Worm (Caenorhabditis elegans): Measurements from ENCODE around the gene T07C4.3.

The T07C4.3 gene

ce11 chrIII:10318755-10319154 lies 33.2 kb upstream of the T07C4.3 start, which contains the start of gene unc-69:
unc-69 (plus strand) TSS chrIII:10318939.
- TF ChIP-seq hlh-17 (GFP tag; optimal IDR thresholded peaks at IDR 0.05; ENCODE audit: borderline replicate concordance): no peak
- no peak for TF ChIP-seq nhr-90 (tag; optimal IDR thresholded peaks at IDR 0.05; ENCODE audit: poor library complexity)
- TF ChIP-seq hlh-4 (tag; optimal IDR thresholded peaks at IDR 0.05): no peak
- no peak for TF ChIP-seq aly-2 (tag; optimal IDR thresholded peaks at IDR 0.05)
- peak; percentile 48 for TF ChIP-seq dsc-1 (tag; optimal IDR thresholded peaks at IDR 0.05)
- TF ChIP-seq nhr-71 (tag; optimal IDR thresholded peaks at IDR 0.05): peak; percentile 70
- TF ChIP-seq fkh-4 (tag; optimal IDR thresholded peaks at IDR 0.05; ENCODE audit: borderline replicate concordance): no peak
- peak; percentile 33 for TF ChIP-seq egl-13 (tag; optimal IDR thresholded peaks at IDR 0.05)
- no peak for TF ChIP-seq vab-15 (tag; optimal IDR thresholded peaks at IDR 0.05)
- peak; percentile 52 for TF ChIP-seq F16B12.6 (tag; optimal IDR thresholded peaks at IDR 0.05)
- TF ChIP-seq sptf-1 (tag; optimal IDR thresholded peaks at IDR 0.05): no peak
- TF ChIP-seq nhr-76 (tag; optimal IDR thresholded peaks at IDR 0.05): no peak
- TF ChIP-seq mep-1 (tag; optimal IDR thresholded peaks at IDR 0.05): peak; percentile 69
- TF ChIP-seq zip-4 (GFP tag; optimal IDR thresholded peaks at IDR 0.05): no peak
- no peak for TF ChIP-seq aha-1 (tag; optimal IDR thresholded peaks at IDR 0.05)
- no peak for TF ChIP-seq ama-1 (optimal IDR thresholded peaks at IDR 0.05)
- TF ChIP-seq nhr-28 (tag; optimal IDR thresholded peaks at IDR 0.05): no peak
- no peak for TF ChIP-seq unc-30 (tag; optimal IDR thresholded peaks at IDR 0.05)
- TF ChIP-seq unc-130 (tag; optimal IDR thresholded peaks at IDR 0.05): no peak
- no peak for TF ChIP-seq tlp-1 (tag; optimal IDR thresholded peaks at IDR 0.05)
- TF ChIP-seq swsn-7 (tag; optimal IDR thresholded peaks at IDR 0.05): peak; percentile 63
- no peak for TF ChIP-seq mab-9 (GFP tag; IDR thresholded peaks at IDR 0.05)
- TF ChIP-seq ets-5 (GFP tag; IDR thresholded peaks at IDR 0.05): no peak
- TF ChIP-seq alr-1 (tag; optimal IDR thresholded peaks at IDR 0.05; ENCODE audit: borderline replicate concordance): no peak
- peak; percentile 44 for TF ChIP-seq nhr-20 (tag; optimal IDR thresholded peaks at IDR 0.05)
- no peak for TF ChIP-seq fkh-10 (GFP tag; optimal IDR thresholded peaks at IDR 0.05)
- TF ChIP-seq fos-1 (tag; optimal IDR thresholded peaks at IDR 0.05): no peak
- no peak for TF ChIP-seq zag-1 (tag; optimal IDR thresholded peaks at IDR 0.05)
- no peak for TF ChIP-seq nhr-84 (tag; optimal IDR thresholded peaks at IDR 0.05)
- TF ChIP-seq unc-62 (GFP tag; optimal IDR thresholded peaks at IDR 0.05): no peak
- TF ChIP-seq grh-1 (GFP tag; IDR thresholded peaks at IDR 0.05): no peak
- TF ChIP-seq pax-3 (tag; optimal IDR thresholded peaks at IDR 0.05): no peak
- peak in 1 of 2 experiments; percentile 3 for TF ChIP-seq ztf-11 (tag; optimal IDR thresholded peaks at IDR 0.05)
- TF ChIP-seq pqm-1 (tag; optimal IDR thresholded peaks at IDR 0.05): no peak
- no peak for TF ChIP-seq Y116A8C.19 (tag; optimal IDR thresholded peaks at IDR 0.05; ENCODE audit: borderline replicate concordance)
- TF ChIP-seq C16A3.4 (tag; optimal IDR thresholded peaks at IDR 0.05): peak; percentile 0
- peak; percentile 73 for TF ChIP-seq snu-23 (GFP tag; optimal IDR thresholded peaks at IDR 0.05)
- TF ChIP-seq lin-35 (GFP tag; optimal IDR thresholded peaks at IDR 0.05): peak; percentile 74 to 78
- peak; percentile 65 for TF ChIP-seq tbx-2 (tag; optimal IDR thresholded peaks at IDR 0.05)
- no peak for TF ChIP-seq nhr-237 (tag; optimal IDR thresholded peaks at IDR 0.05)
- TF ChIP-seq hpl-2 (GFP tag; optimal IDR thresholded peaks at IDR 0.05): no peak
- TF ChIP-seq lir-3 (tag; optimal IDR thresholded peaks at IDR 0.05; ENCODE audit: poor library complexity): no peak
- peak; percentile 61 for TF ChIP-seq unc-86 (tag; optimal IDR thresholded peaks at IDR 0.05)
- peak; percentile 39 for TF ChIP-seq jun-1 (tag; optimal IDR thresholded peaks at IDR 0.05)
- peak; percentile 63 for TF ChIP-seq lin-15B (tag; optimal IDR thresholded peaks at IDR 0.05)
- no peak for TF ChIP-seq ceh-90 (tag; optimal IDR thresholded peaks at IDR 0.05)
- TF ChIP-seq nhr-47 (tag; optimal IDR thresholded peaks at IDR 0.05): peak; percentile 69
- peak; percentile 72 for TF ChIP-seq lin-14 (GFP tag; optimal IDR thresholded peaks at IDR 0.05)
- TF ChIP-seq ceh-88 (GFP tag; IDR thresholded peaks at IDR 0.05): no peak
- TF ChIP-seq snpc-4 (tag; optimal IDR thresholded peaks at IDR 0.05): peak; percentile 31
- peak; percentile 47 to 68 (median 64) for TF ChIP-seq dpl-1 (GFP tag; optimal IDR thresholded peaks at IDR 0.05)
- TF ChIP-seq ceh-82 (tag; optimal IDR thresholded peaks at IDR 0.05): peak; percentile 11 to 79 (median 43)
- no peak for TF ChIP-seq ceh-63 (GFP tag; optimal IDR thresholded peaks at IDR 0.05)
- no peak for TF ChIP-seq blmp-1 (tag; optimal IDR thresholded peaks at IDR 0.05)
